Fruit fly (Drosophila melanogaster): Measurements from ENCODE around the gene slp2.
A peak's percentile ranks its signal among the peaks of the same experiment; 100 is the strongest.

slp2 gene

DNA sequence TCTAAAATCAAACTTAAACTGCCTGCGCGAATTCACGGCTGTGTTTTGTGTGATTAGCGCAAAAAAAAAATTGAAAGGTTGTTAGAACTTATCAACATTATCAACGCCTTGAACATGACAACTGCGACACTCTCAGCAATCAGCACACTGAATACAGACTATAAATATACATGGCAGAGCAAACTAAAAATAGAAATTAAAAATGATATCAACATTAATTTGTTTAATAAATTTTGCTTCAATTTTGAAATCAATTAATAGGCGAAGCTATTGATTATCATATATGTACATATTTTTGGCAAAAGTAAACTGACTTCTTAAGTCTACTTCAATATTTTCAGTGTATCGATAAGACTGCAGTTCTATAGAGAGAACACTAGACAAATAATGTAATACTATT is 43.4 kb downstream of the slp2 start (continued):
- peak; percentile 52 for TF ChIP-seq fd3F (GFP tag; optimal IDR thresholded peaks at IDR 0.05)
- no peak for TF ChIP-seq CG7786 (GFP tag; optimal IDR thresholded peaks at IDR 0.05)
- peak; percentile 75 for TF ChIP-seq Atf6 (GFP tag; IDR thresholded peaks at IDR 0.05)
- no peak; the same call in 1 of the 2 replicates for TF ChIP-seq E2f1 (GFP tag; IDR thresholded peaks at IDR 0.05)
- TF ChIP-seq Med (GFP tag) = peak; percentile 68
- no peak for TF ChIP-seq fd64A (GFP tag; optimal IDR thresholded peaks at IDR 0.05)
- TF ChIP-seq CG34422 (GFP tag; IDR thresholded peaks at IDR 0.05) = no peak
- no peak for TF ChIP-seq Dfd (GFP tag; optimal IDR thresholded peaks at IDR 0.05)
- TF ChIP-seq Dek (tag; optimal IDR thresholded peaks at IDR 0.05) = no peak
- no peak for TF ChIP-seq MTF-1 (GFP tag; optimal IDR thresholded peaks at IDR 0.05; ENCODE audit: borderline replicate concordance)
- no peak for TF ChIP-seq Nf-YC (tag; optimal IDR thresholded peaks at IDR 0.05)
- no peak for TF ChIP-seq Usf (GFP tag; optimal IDR thresholded peaks at IDR 0.05)
- TF ChIP-seq lmd (GFP tag; IDR thresholded peaks at IDR 0.05) = no peak
- peak; percentile 35 for TF ChIP-seq BtbVII (GFP tag; optimal IDR thresholded peaks at IDR 0.05)
- no peak for TF ChIP-seq Jarid2 (GFP tag; optimal IDR thresholded peaks at IDR 0.05)
- TF ChIP-seq CG17361 (GFP tag; IDR thresholded peaks at IDR 0.05) = 0 out of 3 replicates have a peak, but pooled peaks have one; percentile 26
- no peak for TF ChIP-seq CG30020 (tag; optimal IDR thresholded peaks at IDR 0.05)
- no peak for TF ChIP-seq corto (GFP tag; optimal IDR thresholded peaks at IDR 0.05)
- peak; percentile 29; the same call in 1 of the 2 replicates for TF ChIP-seq CG14014 (GFP tag; IDR thresholded peaks at IDR 0.05)
- peak; percentile 49 for TF ChIP-seq slbo (GFP tag; IDR thresholded peaks at IDR 0.05)
- TF ChIP-seq CG8924 (tag; optimal IDR thresholded peaks at IDR 0.05) = no peak
- TF ChIP-seq CG11247 (GFP tag; IDR thresholded peaks at IDR 0.05) = no peak
- TF ChIP-seq Tbp (GFP tag; optimal IDR thresholded peaks at IDR 0.05) = no peak
- TF ChIP-seq GATAe (GFP tag; conservative IDR thresholded peaks at IDR 0.05) = peak; percentile 89
- TF ChIP-seq CG9876 (GFP tag; optimal IDR thresholded peaks at IDR 0.05) = no peak
- no peak for TF ChIP-seq CG18011 (GFP tag; optimal IDR thresholded peaks at IDR 0.05)
- TF ChIP-seq Taf1 (GFP tag; IDR thresholded peaks at IDR 0.05) = peak; percentile 63
- TF ChIP-seq CG12659 (GFP tag; optimal IDR thresholded peaks at IDR 0.05) = no peak
- TF ChIP-seq CG1233 (GFP tag; optimal IDR thresholded peaks at IDR 0.05) = no peak
- peak; percentile 12 for TF ChIP-seq CG18262 (tag; optimal IDR thresholded peaks at IDR 0.05)
- TF ChIP-seq gro (GFP tag; optimal IDR thresholded peaks at IDR 0.05) = no peak
- no peak for TF ChIP-seq esg (GFP tag; conservative IDR thresholded peaks at IDR 0.05)
- TF ChIP-seq fd96Cb (tag; optimal IDR thresholded peaks at IDR 0.05) = no peak
- peak; percentile 48 for TF ChIP-seq ind (GFP tag; optimal IDR thresholded peaks at IDR 0.05)
- no peak for TF ChIP-seq CG18619 (GFP tag; optimal IDR thresholded peaks at IDR 0.05)
- no peak for TF ChIP-seq TFAM (GFP tag; optimal IDR thresholded peaks at IDR 0.05)
- TF ChIP-seq so (GFP tag; IDR thresholded peaks at IDR 0.05) = no peak
- TF ChIP-seq usp (GFP tag; optimal IDR thresholded peaks at IDR 0.05) = no peak
- peak; percentile 33; the same call in 1 of the 2 replicates for TF ChIP-seq MBD-R2 (GFP tag; IDR thresholded peaks at IDR 0.05)
- TF ChIP-seq D (optimal IDR thresholded peaks at IDR 0.05) = no peak
- TF ChIP-seq D (GFP tag; optimal IDR thresholded peaks at IDR 0.05) = no peak
- no peak for TF ChIP-seq dm (GFP tag; optimal IDR thresholded peaks at IDR 0.05)
- no peak for TF ChIP-seq sr (GFP tag; IDR thresholded peaks at IDR 0.05)
- peak; percentile 60 for TF ChIP-seq CG9727 (GFP tag; optimal IDR thresholded peaks at IDR 0.05)
- peak; percentile 20 for TF ChIP-seq CG15011 (GFP tag; optimal IDR thresholded peaks at IDR 0.05)
- no peak for TF ChIP-seq HmgD (GFP tag; optimal IDR thresholded peaks at IDR 0.05)
- TF ChIP-seq H2.0 (GFP tag; IDR thresholded peaks at IDR 0.05) = no peak
- TF ChIP-seq CG10321 (GFP tag; IDR thresholded peaks at IDR 0.05) = no peak
- TF ChIP-seq CG3838 (GFP tag; optimal IDR thresholded peaks at IDR 0.05) = no peak
- TF ChIP-seq bsh (GFP tag; optimal IDR thresholded peaks at IDR 0.05) = no peak
- no peak for TF ChIP-seq CG15696 (tag; optimal IDR thresholded peaks at IDR 0.05)
- TF ChIP-seq CG2678 (tag; optimal IDR thresholded peaks at IDR 0.05) = peak; percentile 73
